Fruit fly (Drosophila melanogaster) whole organism, embryonic: ENCODE measurements around the gene Trax.

ENCODE experiments used
- CG10209 ChIP-seq: fragments of 200-800 bp; sonication (Bioruptor generic); optimal IDR thresholded peaks from 3 replicates; lab custom pipeline; 2017; ENCODE audit warnings: missing biosample characterization, mild to moderate bottlenecking, missing genetic modification characterization, missing genetic modification reagents
- CG11504 ChIP-seq: fragments of 200-800 bp; sonication (Bioruptor generic); optimal IDR thresholded peaks from 3 replicates; lab custom pipeline; 2019; ENCODE audit warnings: missing biosample characterization, mild to moderate bottlenecking, missing genetic modification characterization, moderate library complexity
- CG11695 ChIP-seq: fragments of 200-800 bp; sonication (Bioruptor generic); IDR thresholded peaks from 3 replicates; pipeline ENCODE4 v1.3.6; 2022; ENCODE audit warnings: missing biosample characterization, missing genetic modification characterization
- CG12071 ChIP-seq: fragments of 200-800 bp; sonication (Bioruptor generic); optimal IDR thresholded peaks from 3 replicates; lab custom pipeline; 2018; ENCODE audit warnings: missing biosample characterization, mild to moderate bottlenecking, missing genetic modification characterization
- CG12155 ChIP-seq: fragments of 200-800 bp; sonication (Bioruptor generic); optimal IDR thresholded peaks from 3 replicates; lab custom pipeline; 2016; ENCODE audit warnings: missing biosample characterization, missing genetic modification characterization
- CG12659 ChIP-seq: fragments of 200-800 bp; sonication (Bioruptor generic); optimal IDR thresholded peaks from 3 replicates; lab custom pipeline; 2017; ENCODE audit warnings: mild to moderate bottlenecking, missing biosample characterization, missing genetic modification reagents, missing genetic modification characterization
- CG13424 ChIP-seq: fragments of 200-800 bp; sonication (Bioruptor generic); optimal IDR thresholded peaks from 2 replicates; lab custom pipeline; 2019; ENCODE audit warnings: missing biosample characterization, mild to moderate bottlenecking, missing genetic modification characterization, moderate library complexity
- CG13624 ChIP-seq: fragments of 200-800 bp; sonication (Bioruptor generic); optimal IDR thresholded peaks from 2 replicates; lab custom pipeline; 2016; ENCODE audit warnings: missing biosample characterization, missing genetic modification characterization
- CG14050 ChIP-seq: fragments of 200-800 bp; sonication (Bioruptor generic); IDR thresholded peaks from 3 replicates; pipeline ENCODE4 v1.3.6; 2022; ENCODE audit warnings: missing biosample characterization, missing genetic modification characterization
- CG15696 ChIP-seq: fragments of 200-800 bp; sonication (Bioruptor generic); optimal IDR thresholded peaks from 2 replicates; lab custom pipeline; 2019; ENCODE audit warnings: missing biosample characterization, mild to moderate bottlenecking, missing genetic modification characterization, moderate library complexity
- CG2875 ChIP-seq: fragments of 200-800 bp; sonication (Bioruptor generic); optimal IDR thresholded peaks from 2 replicates; lab custom pipeline; 2017; ENCODE audit warnings: missing biosample characterization, mild to moderate bottlenecking, missing genetic modification characterization, missing genetic modification reagents
- CG30403 ChIP-seq: fragments of 200-800 bp; sonication (Bioruptor generic); optimal IDR thresholded peaks from 3 replicates; lab custom pipeline; 2016; ENCODE audit warnings: missing biosample characterization, missing genetic modification characterization
- CG31365 ChIP-seq: fragments of 200-800 bp; sonication (Bioruptor generic); optimal IDR thresholded peaks from 2 replicates; lab custom pipeline; 2018; ENCODE audit warnings: missing biosample characterization, mild to moderate bottlenecking, missing genetic modification characterization
- CG4424 ChIP-seq: fragments of 200-800 bp; sonication (Bioruptor generic); optimal IDR thresholded peaks from 3 replicates; lab custom pipeline; 2016; ENCODE audit warnings: missing biosample characterization, missing genetic modification characterization
- CG4820 ChIP-seq: fragments of 200-800 bp; sonication (Bioruptor generic); optimal IDR thresholded peaks from 3 replicates; lab custom pipeline; 2016; ENCODE audit warnings: missing biosample characterization, missing genetic modification characterization
- CG6254 ChIP-seq: fragments of 200-800 bp; sonication (Bioruptor generic); optimal IDR thresholded peaks from 3 replicates; lab custom pipeline; 2017; ENCODE audit warnings: mild to moderate bottlenecking, missing biosample characterization, missing genetic modification reagents, missing genetic modification characterization
- CG9609 ChIP-seq: fragments of 200-800 bp; sonication (Bioruptor generic); optimal IDR thresholded peaks from 3 replicates; lab custom pipeline; 2016; ENCODE audit warnings: missing biosample characterization, missing genetic modification characterization
- CG9727 ChIP-seq: fragments of 200-800 bp; sonication (Bioruptor generic); optimal IDR thresholded peaks from 3 replicates; lab custom pipeline; 2017; ENCODE audit warnings: missing biosample characterization, mild to moderate bottlenecking, missing genetic modification characterization
- CHES-1-like ChIP-seq: fragments of 200-800 bp; sonication (Bioruptor generic); optimal IDR thresholded peaks from 2 replicates; lab custom pipeline; 2016; ENCODE audit warnings: missing biosample characterization, missing genetic modification characterization
- Chrac-16 ChIP-seq: fragments of 200-800 bp; sonication (Bioruptor generic); optimal IDR thresholded peaks from 3 replicates; lab custom pipeline; 2016; ENCODE audit warnings: missing biosample characterization, missing genetic modification characterization
- D19A ChIP-seq: fragments of 200-800 bp; optimal IDR thresholded peaks from 3 replicates; lab custom pipeline; 2019; ENCODE audit warnings: missing biosample characterization, mild to moderate bottlenecking, missing genetic modification characterization, moderate library complexity
- Dfd ChIP-seq, 2 experiments: fragments of >200 bp; optimal IDR thresholded peaks; 2 replicates each; lab custom pipeline; 2017; ENCODE audit warnings: missing biosample characterization in 2 of 2, missing genetic modification characterization in 2 of 2
- E2f1 ChIP-seq: fragments of 200-800 bp; sonication (Bioruptor generic); IDR thresholded peaks from 2 replicates; pipeline ENCODE4 v1.3.6; 2022; ENCODE audit warnings: missing biosample characterization, missing genetic modification characterization
- E2f2 ChIP-seq: fragments of 200-800 bp; sonication (Bioruptor generic); IDR thresholded peaks from 2 replicates; pipeline ENCODE4 v1.3.6; 2022; ENCODE audit warnings: missing biosample characterization, missing genetic modification characterization
- Gug ChIP-seq: fragments of 200-800 bp; sonication (Bioruptor generic); IDR thresholded peaks from 4 replicates; pipeline ENCODE4 v1.3.6; 2022; ENCODE audit warnings: missing biosample characterization, missing genetic modification characterization
- H15 ChIP-seq: fragments of 200-800 bp; sonication (Bioruptor generic); IDR thresholded peaks from 3 replicates; pipeline ENCODE4 v1.3.6; 2022; ENCODE audit warnings: missing biosample characterization, missing genetic modification characterization
- HmgZ ChIP-seq: fragments of 200-800 bp; sonication (Bioruptor generic); optimal IDR thresholded peaks from 2 replicates; lab custom pipeline; 2018; ENCODE audit warnings: missing biosample characterization, mild to moderate bottlenecking, missing genetic modification characterization
- MBD-R2 ChIP-seq: fragments of 200-800 bp; sonication (Bioruptor generic); IDR thresholded peaks from 2 replicates; pipeline ENCODE4 v1.3.6; 2022; ENCODE audit warnings: missing biosample characterization, missing genetic modification characterization
- Opbp ChIP-seq: fragments of 200-800 bp; sonication (Bioruptor generic); IDR thresholded peaks from 3 replicates; pipeline ENCODE4 v1.3.6; 2022; ENCODE audit warnings: missing biosample characterization, missing genetic modification characterization; ENCODE audit not compliant: partially characterized antibody
- Ptx1 ChIP-seq: fragments of 200-800 bp; sonication (Bioruptor generic); IDR thresholded peaks from 2 replicates; pipeline ENCODE4 v1.3.6; 2022; ENCODE audit warnings: missing biosample characterization, missing genetic modification characterization
- Side ChIP-seq: fragments of 200-800 bp; sonication (Bioruptor generic); optimal IDR thresholded peaks from 2 replicates; lab custom pipeline; 2016; ENCODE audit warnings: missing biosample characterization, missing genetic modification characterization
- aop ChIP-seq: fragments of 200-800 bp; sonication (Bioruptor generic); IDR thresholded peaks from 2 replicates; pipeline ENCODE4 v1.3.6; 2022; ENCODE audit warnings: missing biosample characterization, missing genetic modification characterization
- ara ChIP-seq: fragments of 200-800 bp; sonication (Bioruptor generic); IDR thresholded peaks from 2 replicates; pipeline ENCODE4 v1.3.6; 2022; ENCODE audit warnings: missing biosample characterization, missing genetic modification characterization
- ase ChIP-seq: fragments of 200-800 bp; sonication (Bioruptor generic); IDR thresholded peaks from 3 replicates; pipeline ENCODE4 v1.3.6; 2022; ENCODE audit warnings: missing biosample characterization, missing genetic modification characterization
- chif ChIP-seq, 2 experiments: fragments of 200-800 bp; sonication (Bioruptor generic); optimal IDR thresholded peaks; 3 replicates each; lab custom pipeline; 2016; ENCODE audit warnings: missing biosample characterization in 2 of 2, missing genetic modification characterization in 2 of 2
- ci ChIP-seq: fragments of 200-800 bp; sonication (Bioruptor generic); IDR thresholded peaks from 3 replicates; pipeline ENCODE4 v1.3.6; 2022; ENCODE audit warnings: missing biosample characterization, missing genetic modification characterization
- dan ChIP-seq: fragments of 200-800 bp; sonication (Bioruptor generic); IDR thresholded peaks from 2 replicates; pipeline ENCODE4 v1.3.6; 2022; ENCODE audit warnings: missing biosample characterization, missing genetic modification characterization
- dati ChIP-seq: fragments of 200-800 bp; sonication (Bioruptor generic); IDR thresholded peaks from 2 replicates; pipeline ENCODE4 v1.3.6; 2022; ENCODE audit warnings: missing biosample characterization, missing genetic modification characterization
- en ChIP-seq: fragments of 200-800 bp; sonication (Bioruptor generic); optimal IDR thresholded peaks from 2 replicates; lab custom pipeline; 2016; ENCODE audit warnings: missing biosample characterization, missing genetic modification characterization
- exex ChIP-seq: fragments of 200-800 bp; sonication (Bioruptor generic); optimal IDR thresholded peaks from 4 replicates; lab custom pipeline; 2018; ENCODE audit warnings: missing biosample characterization, mild to moderate bottlenecking, missing genetic modification characterization, moderate library complexity
- fd64A ChIP-seq: fragments of 200-800 bp; sonication (Bioruptor generic); optimal IDR thresholded peaks from 3 replicates; lab custom pipeline; 2018; ENCODE audit warnings: missing biosample characterization, mild to moderate bottlenecking, missing genetic modification characterization
- grau ChIP-seq: fragments of 200-800 bp; optimal IDR thresholded peaks from 3 replicates; lab custom pipeline; 2019; ENCODE audit warnings: missing biosample characterization, mild to moderate bottlenecking, missing genetic modification characterization, moderate library complexity
- insv ChIP-seq, 2 experiments: fragments of 200-800 bp; sonication (Bioruptor generic); optimal IDR thresholded peaks; 3 replicates each; lab custom pipeline; 2016 to 2018; ENCODE audit warnings: missing biosample characterization in 2 of 2, missing genetic modification characterization in 2 of 2
- org-1 ChIP-seq: fragments of 200-800 bp; sonication (Bioruptor generic); optimal IDR thresholded peaks from 2 replicates; lab custom pipeline; 2017; ENCODE audit warnings: missing biosample characterization, missing genetic modification characterization
- pho ChIP-seq: fragments of 200-800 bp; sonication (Bioruptor generic); optimal IDR thresholded peaks from 2 replicates; lab custom pipeline; 2016; ENCODE audit warnings: missing biosample characterization, missing genetic modification characterization
- ro ChIP-seq: fragments of 200-800 bp; sonication (Bioruptor generic); IDR thresholded peaks from 2 replicates; pipeline ENCODE4 v1.3.6; 2022; ENCODE audit warnings: missing biosample characterization, missing genetic modification characterization
- vfl ChIP-seq: fragments of 200-800 bp; sonication (Bioruptor generic); optimal IDR thresholded peaks from 2 replicates; lab custom pipeline; 2016; ENCODE audit warnings: missing biosample characterization, missing genetic modification characterization
- z ChIP-seq: fragments of 200-800 bp; sonication (Bioruptor generic); IDR thresholded peaks from 3 replicates; pipeline ENCODE4 v1.3.6; 2022; ENCODE audit warnings: missing biosample characterization, missing genetic modification characterization
- zf30C ChIP-seq: fragments of 200-800 bp; sonication (Bioruptor generic); optimal IDR thresholded peaks from 3 replicates; lab custom pipeline; 2018; ENCODE audit warnings: missing biosample characterization, mild to moderate bottlenecking, missing genetic modification characterization

Gene Trax

DNA sequence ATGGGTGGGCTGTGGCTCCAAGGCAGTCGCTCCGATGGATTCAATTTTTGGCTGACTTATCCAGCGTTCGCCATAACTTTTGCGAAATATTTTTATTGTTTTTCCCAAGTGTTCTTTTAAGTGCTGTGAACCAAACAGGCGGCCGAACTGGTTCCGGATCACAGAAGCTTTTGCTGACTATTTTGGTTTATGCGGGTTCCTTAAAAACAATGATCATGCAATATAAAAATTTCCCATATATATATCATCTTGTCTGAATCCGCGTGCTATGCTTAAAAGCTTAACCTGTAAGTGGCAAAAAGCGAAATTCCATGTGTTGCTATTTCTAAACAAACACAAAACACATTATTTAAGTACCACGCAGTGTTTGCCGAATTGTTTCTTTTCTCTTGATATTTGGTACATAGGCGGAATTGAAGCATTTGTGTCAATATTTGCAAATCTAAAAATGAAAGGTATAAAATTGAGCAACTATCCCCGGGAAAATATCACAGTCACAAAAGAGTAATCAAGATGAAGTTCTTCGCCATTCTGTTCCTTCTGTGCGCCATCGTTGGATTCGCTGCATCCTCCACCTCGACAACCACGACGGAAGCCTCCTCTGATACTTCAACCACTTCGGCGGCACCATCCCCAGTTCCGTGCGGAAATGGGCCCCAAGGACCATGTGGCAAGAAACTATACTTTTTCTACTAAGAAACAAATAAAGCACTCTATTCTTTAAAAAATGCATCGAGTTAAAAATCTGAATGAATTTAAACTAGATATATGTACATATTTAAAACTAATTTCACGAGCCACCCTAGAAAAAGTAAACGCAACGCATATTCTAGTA, 41.4 kb upstream of the Trax start, which contains the start of the genes CG6276 and CG44040 (continued):
- TF ChIP-seq en (peak; percentile 16), Opbp (no peak), aop (GFP tag; lab: Robert Waterston, UW) (peak; percentile 23; the same call in 1 of the 2 replicates), vfl (GFP tag; lab: Kevin White, UChicago) (peak; percentile 23), CG31365 (tag; lab: Kevin White, UChicago) (peak; percentile 17), CG14050 (0 out of 3 replicates have a peak, but pooled peaks have one; percentile 30), z (GFP tag; lab: Robert Waterston, UW) (no peak), dati (GFP tag; lab: Robert Waterston, UW) (0 out of 2 replicates have a peak, but pooled peaks have one; percentile 15), exex (no peak), ro (0 out of 2 replicates have a peak, but pooled peaks have one; percentile 20), MBD-R2 (GFP tag; lab: Robert Waterston, UW) (peak; percentile 77), CG15696 (peak; percentile 16), CG4424 (GFP tag; lab: Kevin White, UChicago) (peak; percentile 40), CG10209 (peak; percentile 43), CG12659 (peak; percentile 37), CG11504 (peak; percentile 64), pho (GFP tag; lab: Kevin White, UChicago) (peak; percentile 69), CG2875 (GFP tag; lab: Kevin White, UChicago) (peak; percentile 14), ase (peak; percentile 10; the same call in 1 of the 3 replicates), Ptx1 (GFP tag; lab: Robert Waterston, UW) (peak; percentile 40; the same call in 1 of the 2 replicates), CG12155 (GFP tag; lab: Kevin White, UChicago) (peak; percentile 5), CHES-1-like (peak; percentile 30), ara (0 out of 2 replicates have a peak, but pooled peaks have one; percentile 4), ci (GFP tag; lab: Robert Waterston, UW) (peak; percentile 62; the same call in 2 of the 3 replicates), CG9609 (peak; percentile 32), Gug (peak; percentile 19; the same call in 1 of the 4 replicates), CG9727 (GFP tag; lab: Kevin White, UChicago) (peak; percentile 51), org-1 (GFP tag; lab: Kevin White, UChicago) (peak; percentile 13), Chrac-16 (no peak), zf30C (no peak), D19A (peak; percentile 22), E2f2 (GFP tag; lab: Robert Waterston, UW) (no peak), CG11695 (GFP tag; lab: Robert Waterston, UW) (peak; percentile 6; the same call in 1 of the 3 replicates), HmgZ (peak; percentile 23), fd64A (GFP tag; lab: Kevin White, UChicago) (peak; percentile 39), CG13424 (tag; lab: Kevin White, UChicago) (peak; percentile 55), CG12071 (GFP tag; lab: Kevin White, UChicago) (peak; percentile 21), CG30403 (peak; percentile 70), CG6254 (GFP tag; lab: Kevin White, UChicago) (no peak), Dfd (GFP tag; optimal IDR thresholded peaks at IDR 0.05; lab: Kevin White, UChicago) (no peak), chif (GFP tag; optimal IDR thresholded peaks at IDR 0.05; lab: Kevin White, UChicago) (peak in 1 of 2 experiments; percentile 25), grau (tag; lab: Kevin White, UChicago) (peak; percentile 54), insv (GFP tag; optimal IDR thresholded peaks at IDR 0.05; lab: Kevin White, UChicago) (peak in 1 of 2 experiments; percentile 3), E2f1 (GFP tag; lab: Robert Waterston, UW) (0 out of 2 replicates have a peak, but pooled peaks have one; percentile 32), Side (GFP tag; lab: Kevin White, UChicago) (peak; percentile 6), CG4820 (GFP tag; lab: Kevin White, UChicago) (peak; percentile 99), H15 (GFP tag; lab: Robert Waterston, UW) (0 out of 3 replicates have a peak, but pooled peaks have one; percentile 41), CG13624 (GFP tag; lab: Kevin White, UChicago) (peak; percentile 73), dan (GFP tag; lab: Robert Waterston, UW) (no peak)
